Worm (Caenorhabditis elegans) whole organism, L1 larva: ENCODE data around the gene R05G6.9.
A peak's percentile ranks its signal among the peaks of the same experiment; 100 is the strongest.

Source experiments
- F16B12.6 ChIP-seq: fragments of 150-350 bp; optimal IDR thresholded peaks from 2 replicates; lab custom pipeline; 2014; ENCODE audit warnings: missing biosample characterization, missing genetic modification characterization
- ceh-63 ChIP-seq: fragments of 200-800 bp; sonication (Bioruptor generic); optimal IDR thresholded peaks from 2 replicates; lab custom pipeline; 2018; ENCODE audit warnings: mild to moderate bottlenecking, missing genetic modification characterization, missing compliant biosample characterization
- ceh-90 ChIP-seq: sonication (generic microtip); optimal IDR thresholded peaks from 2 replicates; lab custom pipeline; 2016; ENCODE audit warnings: missing genetic modification characterization, missing compliant biosample characterization
- dpl-1 ChIP-seq, 3 experiments: fragments of 150-350 bp in 2 of 3; sonication (generic microtip) in 1 of 3; optimal IDR thresholded peaks; 2 replicates each; lab custom pipeline; 2014 to 2017; ENCODE audit warnings: missing biosample characterization in 3 of 3, missing genetic modification characterization in 3 of 3, missing genetic modification reagents in 3 of 3
- dsc-1 ChIP-seq: sonication (generic microtip); optimal IDR thresholded peaks from 2 replicates; lab custom pipeline; 2016; ENCODE audit warnings: mild to moderate bottlenecking, missing genetic modification characterization, missing compliant biosample characterization
- efl-1 ChIP-seq, 4 experiments: fragments of 150-350 bp; optimal IDR thresholded peaks in 3 of 4; peaks in 1 of 4; 1 replicate in 1 of 4; 2 replicates in 3 of 4; lab custom pipeline; 2014; ENCODE audit warnings: missing biosample characterization in 2 of 4, missing genetic modification characterization in 2 of 4, missing genetic modification reagents in 2 of 4
- elt-2 ChIP-seq: sonication (generic microtip); optimal IDR thresholded peaks from 2 replicates; lab custom pipeline; 2016; ENCODE audit warnings: missing genetic modification characterization, mild to moderate bottlenecking, inconsistent platforms, missing compliant biosample characterization, missing genetic modification reagents
- ets-5 ChIP-seq: fragments of 200-800 bp; sonication (Bioruptor generic); IDR thresholded peaks from 2 replicates; pipeline ENCODE4 v1.3.6; 2022; ENCODE audit warnings: missing genetic modification characterization, missing compliant biosample characterization
- fkh-8 ChIP-seq: sonication (generic microtip); optimal IDR thresholded peaks from 2 replicates; lab custom pipeline; 2016; ENCODE audit warnings: mild to moderate bottlenecking, missing genetic modification characterization, missing compliant biosample characterization
- grh-1 ChIP-seq: fragments of 200-800 bp; sonication (Bioruptor generic); IDR thresholded peaks from 2 replicates; pipeline ENCODE4 v1.3.6; 2022; ENCODE audit warnings: missing genetic modification reagents, missing genetic modification characterization, missing compliant biosample characterization
- hlh-4 ChIP-seq: sonication (generic microtip); optimal IDR thresholded peaks from 2 replicates; lab custom pipeline; 2016; ENCODE audit warnings: mild to moderate bottlenecking, missing genetic modification characterization, missing compliant biosample characterization
- irx-1 ChIP-seq: sonication (generic microtip); optimal IDR thresholded peaks from 2 replicates; lab custom pipeline; 2016; ENCODE audit warnings: missing genetic modification characterization, missing compliant biosample characterization
- lin-13 ChIP-seq: fragments of 150-350 bp; optimal IDR thresholded peaks from 2 replicates; lab custom pipeline; 2014; ENCODE audit warnings: missing biosample characterization, missing genetic modification reagents, missing genetic modification characterization
- lin-15B ChIP-seq: fragments of 150-350 bp; sonication (generic microtip); optimal IDR thresholded peaks from 3 replicates; lab custom pipeline; 2014; ENCODE audit warnings: missing biosample characterization, missing genetic modification characterization
- lin-35 ChIP-seq, 2 experiments: fragments of 150-350 bp; optimal IDR thresholded peaks; 2 replicates each; lab custom pipeline; 2014; ENCODE audit warnings: missing biosample characterization in 2 of 2, missing genetic modification characterization in 2 of 2, missing genetic modification reagents in 2 of 2
- lin-39 ChIP-seq: fragments of 150-350 bp; optimal IDR thresholded peaks from 2 replicates; lab custom pipeline; 2014; ENCODE audit warnings: missing biosample characterization, missing genetic modification reagents, missing genetic modification characterization
- lsy-2 ChIP-seq, 2 experiments: fragments of 150-350 bp; optimal IDR thresholded peaks; 2 replicates each; lab custom pipeline; 2014; ENCODE audit warnings: missing biosample characterization in 2 of 2, missing genetic modification characterization in 2 of 2
- mab-9 ChIP-seq: fragments of 200-800 bp; sonication (Bioruptor generic); IDR thresholded peaks from 2 replicates; pipeline ENCODE4 v1.3.6; 2022; ENCODE audit warnings: missing genetic modification reagents, missing genetic modification characterization, missing compliant biosample characterization
- mdl-1 ChIP-seq, 2 experiments: fragments of 150-350 bp; optimal IDR thresholded peaks; 2 replicates each; lab custom pipeline; 2014 to 2017; ENCODE audit warnings: missing biosample characterization in 2 of 2, missing genetic modification characterization in 2 of 2, inconsistent platforms in 1 of 2
- nhr-19 ChIP-seq: fragments of 200-800 bp; sonication (Bioruptor generic); conservative IDR thresholded peaks from 2 replicates; pipeline ENCODE4 v1.3.6; 2022; ENCODE audit warnings: missing genetic modification characterization, missing compliant biosample characterization
- nhr-28 ChIP-seq: fragments of 150-350 bp; optimal IDR thresholded peaks from 2 replicates; lab custom pipeline; 2014; ENCODE audit warnings: missing biosample characterization, missing genetic modification characterization
- nhr-71 ChIP-seq: sonication (generic microtip); optimal IDR thresholded peaks from 2 replicates; lab custom pipeline; 2016; ENCODE audit warnings: mild to moderate bottlenecking, missing genetic modification characterization, moderate library complexity, missing compliant biosample characterization
- nhr-90 ChIP-seq: sonication (generic microtip); optimal IDR thresholded peaks from 2 replicates; lab custom pipeline; 2016; ENCODE audit warnings: mild to moderate bottlenecking, missing genetic modification characterization, missing compliant biosample characterization; ENCODE audit not compliant: poor library complexity
- pag-3 ChIP-seq: sonication (generic microtip); optimal IDR thresholded peaks from 2 replicates; lab custom pipeline; 2017; ENCODE audit warnings: missing genetic modification characterization, mild to moderate bottlenecking, missing compliant biosample characterization, antibody characterized with exemption, borderline replicate concordance; ENCODE audit not compliant: insufficient read depth
- pqm-1 ChIP-seq: sonication (generic microtip); optimal IDR thresholded peaks from 3 replicates; lab custom pipeline; 2017; ENCODE audit warnings: missing biosample characterization, missing genetic modification characterization
- skn-1 ChIP-seq: fragments of 150-350 bp; optimal IDR thresholded peaks from 2 replicates; lab custom pipeline; 2014; ENCODE audit warnings: missing biosample characterization, missing genetic modification characterization
- snu-23 ChIP-seq: sonication (generic microtip); optimal IDR thresholded peaks from 2 replicates; lab custom pipeline; 2016; ENCODE audit warnings: missing genetic modification characterization, missing compliant biosample characterization
- unc-130 ChIP-seq: fragments of 150-350 bp; optimal IDR thresholded peaks from 2 replicates; lab custom pipeline; 2017; ENCODE audit warnings: missing biosample characterization, missing genetic modification characterization, inconsistent platforms
- unc-86 ChIP-seq: sonication (generic microtip); optimal IDR thresholded peaks from 2 replicates; lab custom pipeline; 2016; ENCODE audit warnings: missing genetic modification characterization, missing compliant biosample characterization
- zip-4 ChIP-seq: fragments of 200-800 bp; sonication (Bioruptor generic); optimal IDR thresholded peaks from 2 replicates; lab custom pipeline; 2018; ENCODE audit warnings: mild to moderate bottlenecking, missing genetic modification characterization, moderate library complexity, missing compliant biosample characterization

R05G6.9 gene

DNA sequence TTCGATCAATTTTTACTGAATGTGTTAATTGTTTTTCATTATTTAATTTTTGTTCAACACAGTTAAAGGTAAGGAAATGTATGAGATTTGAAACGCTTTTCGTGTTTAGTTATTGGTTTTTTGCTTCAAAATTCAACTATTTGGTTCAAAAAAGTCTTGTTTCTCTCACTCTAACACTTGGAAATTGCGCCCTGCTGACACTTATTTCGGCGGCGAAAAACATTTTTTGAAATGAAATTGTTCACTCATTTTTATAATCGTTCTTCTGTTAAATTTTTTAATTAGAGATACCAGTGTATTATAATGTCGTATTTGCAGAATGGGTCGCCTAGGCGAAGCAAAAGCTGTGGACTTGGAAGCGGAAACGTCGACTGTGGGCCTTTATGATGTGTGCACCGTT is 37.9 kb downstream of the R05G6.9 start, which contains the start of gene rod-1:
Gene rod-1 (plus strand): TSS at position 319 of the 400 bp plus-strand sequence.
- TF ChIP-seq lin-35 (GFP tag; optimal IDR thresholded peaks at IDR 0.05; lab: Kevin White, UChicago) (peak; percentile 63 to 89), lsy-2 (tag; optimal IDR thresholded peaks at IDR 0.05; lab: Kevin White, UChicago) (peak in 1 of 2 experiments; percentile 69), hlh-4 (no peak), nhr-28 (tag; lab: Kevin White, UChicago) (no peak), efl-1 (optimal IDR thresholded peaks at IDR 0.05; lab: Kevin White, UChicago) (peak; percentile 65 to 72), efl-1 (GFP tag; optimal IDR thresholded peaks at IDR 0.05 in 1 of 2; lab: Kevin White, UChicago) (peak; percentile 79 to 97), nhr-19 (GFP tag; lab: Robert Waterston, UW) (no peak), snu-23 (no peak), fkh-8 (tag; lab: Kevin White, UChicago) (no peak), pqm-1 (tag; lab: Kevin White, UChicago) (no peak), unc-86 (tag; lab: Kevin White, UChicago) (no peak), dpl-1 (GFP tag; optimal IDR thresholded peaks at IDR 0.05; lab: Kevin White, UChicago) (peak; percentile 31 to 84 (median 73)), skn-1 (tag; lab: Kevin White, UChicago) (peak; percentile 3)

DNA sequence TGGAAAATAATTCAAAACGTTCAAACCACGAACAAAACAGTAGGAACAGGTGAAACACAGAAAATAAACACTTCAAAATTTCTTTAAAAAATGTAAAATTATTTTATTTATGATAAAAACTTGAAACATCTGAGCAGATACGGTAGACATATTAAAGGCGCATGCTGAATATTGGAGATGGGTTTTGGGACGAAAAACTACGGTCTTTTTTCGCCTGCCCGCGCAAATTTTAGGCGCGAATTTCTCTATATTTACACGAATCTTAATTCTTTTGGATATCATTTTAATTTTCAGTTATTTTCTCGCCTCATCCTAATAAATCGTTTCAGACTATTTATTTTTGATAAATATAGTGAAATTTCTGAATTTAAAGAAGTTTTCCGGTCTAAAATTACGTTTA is 38.4 kb downstream of the R05G6.9 start:
- no peak for TF ChIP-seq ets-5
- TF ChIP-seq grh-1 (GFP tag; lab: Robert Waterston, UW), result no peak
- TF ChIP-seq unc-130 (tag; lab: Kevin White, UChicago), result no peak

DNA sequence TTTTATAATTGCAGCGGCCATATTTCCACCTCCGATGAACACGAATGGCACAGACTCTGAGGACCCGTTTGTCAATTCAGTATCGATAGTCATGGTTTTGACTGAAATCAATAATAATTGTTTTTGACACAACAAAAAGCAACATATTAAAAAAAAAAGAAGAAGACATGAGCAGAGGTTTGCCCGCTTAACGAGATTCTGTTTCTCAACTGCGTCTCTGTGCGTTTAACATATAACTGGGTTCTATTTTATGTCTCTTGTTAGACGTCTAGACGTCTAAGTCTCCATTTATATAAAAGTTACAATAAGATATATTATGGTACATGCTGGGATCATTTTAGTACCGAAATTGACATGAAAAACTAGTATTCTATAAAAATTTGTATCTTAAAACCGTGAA is 38.9 kb downstream of the R05G6.9 start, which contains the start of gene pycr-4:
Gene pycr-4 (minus strand): TSS at position 101 of the 400 bp plus-strand sequence.
- no peak for TF ChIP-seq nhr-90
- peak in 1 of 2 experiments; percentile 15 for TF ChIP-seq lin-35 (GFP tag; optimal IDR thresholded peaks at IDR 0.05; lab: Kevin White, UChicago)
- peak in 1 of 3 experiments; percentile 14 for TF ChIP-seq dpl-1 (GFP tag; optimal IDR thresholded peaks at IDR 0.05; lab: Kevin White, UChicago)
- TF ChIP-seq efl-1 (optimal IDR thresholded peaks at IDR 0.05; lab: Kevin White, UChicago), result peak; percentile 42 to 44
- TF ChIP-seq efl-1 (GFP tag; optimal IDR thresholded peaks at IDR 0.05 in 1 of 2; lab: Kevin White, UChicago), result peak in 1 of 2 experiments; percentile 72
- no peak for TF ChIP-seq ets-5
- no peak for TF ChIP-seq mab-9 (GFP tag; lab: Robert Waterston, UW)
- no peak for TF ChIP-seq lin-13 (GFP tag; lab: Kevin White, UChicago)

DNA sequence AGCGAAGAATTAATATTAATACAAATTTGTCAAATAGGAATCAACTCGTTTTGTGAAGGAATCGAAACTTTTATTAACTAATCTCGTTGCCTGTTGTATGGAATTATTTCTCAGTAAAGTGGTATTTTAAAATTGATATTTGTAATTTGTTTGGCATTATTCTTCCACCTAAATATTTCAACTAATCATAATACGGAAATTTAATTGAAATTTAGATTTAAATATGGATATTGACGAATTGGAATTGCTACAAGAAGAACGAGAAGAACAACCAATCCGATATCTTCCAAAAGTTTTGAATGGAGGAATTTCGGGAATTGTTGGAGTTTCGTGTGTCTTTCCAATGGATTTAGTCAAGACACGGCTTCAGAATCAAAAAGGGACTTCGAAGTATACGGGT is 41.2 kb downstream of the R05G6.9 start, which contains the start of gene slc-25A18.2:
Gene slc-25A18.2 (plus strand): TSS at position 216 of the 400 bp plus-strand sequence.
- no peak for TF ChIP-seq nhr-71 (tag; lab: Kevin White, UChicago)
- no peak for TF ChIP-seq dsc-1 (tag; lab: Kevin White, UChicago)
- no peak for TF ChIP-seq efl-1 (optimal IDR thresholded peaks at IDR 0.05; lab: Kevin White, UChicago)
- TF ChIP-seq efl-1 (GFP tag; optimal IDR thresholded peaks at IDR 0.05 in 1 of 2; lab: Kevin White, UChicago), result peak in 1 of 2 experiments; percentile 62
- TF ChIP-seq, all 84 proteins: peak for 1

DNA sequence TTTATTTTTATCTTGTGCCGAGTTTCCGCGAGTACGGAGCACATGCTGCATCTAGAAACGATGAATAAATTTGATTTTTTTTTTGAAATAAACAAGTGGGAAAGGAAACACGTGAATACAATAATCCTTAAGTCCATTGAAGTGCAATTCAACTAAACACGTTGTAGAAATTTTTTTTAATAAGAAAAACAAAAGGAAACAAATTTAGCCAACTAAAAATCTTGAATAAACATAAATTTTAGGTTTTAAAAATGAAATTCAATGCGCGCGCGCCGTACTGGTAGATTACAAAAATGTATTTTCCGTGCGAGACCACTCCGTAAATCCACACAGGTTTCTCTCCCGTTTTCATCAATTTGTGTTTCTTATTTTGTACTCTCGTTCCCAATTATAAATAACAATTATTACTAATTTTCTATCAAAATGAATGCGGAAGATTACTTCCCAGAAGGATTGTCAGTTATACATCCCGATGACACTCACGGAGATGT is 42.9 kb downstream of the R05G6.9 start, which contains the start of the genes plk-3 and F55G1.6:
Gene plk-3 (minus strand): TSS at position 51 of the 491 bp plus-strand sequence.
Gene F55G1.6 (plus strand): TSS at position 359 of the 491 bp plus-strand sequence.
- TF ChIP-seq lin-39 (tag; lab: Kevin White, UChicago) (no peak), elt-2 (tag; lab: Kevin White, UChicago) (no peak), nhr-71 (tag; lab: Kevin White, UChicago) (no peak), zip-4 (GFP tag; lab: Kevin White, UChicago) (no peak), mab-9 (GFP tag; lab: Robert Waterston, UW) (no peak), ceh-63 (no peak), lin-15B (tag; lab: Kevin White, UChicago) (no peak), ceh-90 (tag; lab: Kevin White, UChicago) (no peak), irx-1 (tag; lab: Kevin White, UChicago) (no peak), mdl-1 (tag; optimal IDR thresholded peaks at IDR 0.05; lab: Kevin White, UChicago) (no peak), pag-3 (tag; lab: Kevin White, UChicago) (no peak), F16B12.6 (tag; lab: Kevin White, UChicago) (no peak), nhr-19 (GFP tag; lab: Robert Waterston, UW) (no peak)
